Worm (Caenorhabditis elegans) whole organism, L3 larva: ENCODE measurements around the gene rpl-5.

Source experiments
- R02D3.7 ChIP-seq: fragments of 150-350 bp; optimal IDR thresholded peaks from 2 replicates; lab custom pipeline; 2014; ENCODE audit warnings: missing biosample characterization, missing genetic modification characterization
- ZK546.5 ChIP-seq: sonication (generic microtip); optimal IDR thresholded peaks from 2 replicates; lab custom pipeline; 2017; ENCODE audit warnings: missing biosample characterization, missing genetic modification characterization
- aly-2 ChIP-seq: fragments of 150-350 bp; optimal IDR thresholded peaks from 2 replicates; lab custom pipeline; 2014; ENCODE audit warnings: missing biosample characterization, missing genetic modification characterization
- ama-1 ChIP-seq: fragments of 150-350 bp; optimal IDR thresholded peaks from 2 replicates; lab custom pipeline; 2018
- ceh-28 ChIP-seq: fragments of 150-350 bp; optimal IDR thresholded peaks from 2 replicates; lab custom pipeline; 2014; ENCODE audit warnings: missing biosample characterization, missing genetic modification reagents, missing genetic modification characterization
- ceh-82 ChIP-seq: fragments of 150-350 bp; optimal IDR thresholded peaks from 2 replicates; lab custom pipeline; 2014; ENCODE audit warnings: missing biosample characterization, missing genetic modification characterization
- ceh-9 ChIP-seq: sonication (generic microtip); optimal IDR thresholded peaks from 2 replicates; lab custom pipeline; 2018; ENCODE audit warnings: missing biosample characterization, missing genetic modification characterization
- daf-12 ChIP-seq: fragments of 150-350 bp; optimal IDR thresholded peaks from 2 replicates; lab custom pipeline; 2014; ENCODE audit warnings: missing biosample characterization, missing genetic modification reagents, missing genetic modification characterization
- egl-27 ChIP-seq: sonication (generic microtip); optimal IDR thresholded peaks from 4 replicates; lab custom pipeline; 2017; ENCODE audit warnings: missing biosample characterization, missing genetic modification reagents, missing genetic modification characterization
- egl-5 ChIP-seq: fragments of 150-350 bp; optimal IDR thresholded peaks from 2 replicates; lab custom pipeline; 2017; ENCODE audit warnings: missing biosample characterization, missing genetic modification reagents, missing genetic modification characterization, inconsistent platforms
- elt-1 ChIP-seq: fragments of 150-350 bp; optimal IDR thresholded peaks from 2 replicates; lab custom pipeline; 2014; ENCODE audit warnings: missing biosample characterization, missing genetic modification characterization
- elt-2 ChIP-seq: sonication (generic microtip); optimal IDR thresholded peaks from 2 replicates; lab custom pipeline; 2016; ENCODE audit warnings: missing genetic modification reagents, mild to moderate bottlenecking, missing genetic modification characterization, missing compliant biosample characterization
- elt-3 ChIP-seq, 3 experiments: fragments of 150-350 bp in 1 of 3; sonication (generic microtip) in 2 of 3; optimal IDR thresholded peaks; 2 replicates in 2 of 3; 4 replicates in 1 of 3; lab custom pipeline; 2014 to 2017; ENCODE audit warnings: missing biosample characterization in 3 of 3, missing genetic modification characterization in 3 of 3
- fkh-2 ChIP-seq: fragments of 150-350 bp; optimal IDR thresholded peaks from 2 replicates; lab custom pipeline; 2014; ENCODE audit warnings: missing biosample characterization, missing genetic modification reagents, missing genetic modification characterization
- fos-1 ChIP-seq: fragments of 150-350 bp; optimal IDR thresholded peaks from 2 replicates; lab custom pipeline; 2014; ENCODE audit warnings: missing biosample characterization, missing genetic modification characterization
- hmg-11 ChIP-seq: sonication (generic microtip); optimal IDR thresholded peaks from 2 replicates; lab custom pipeline; 2016; ENCODE audit warnings: missing genetic modification characterization, missing compliant biosample characterization
- jun-1 ChIP-seq: fragments of 150-350 bp; optimal IDR thresholded peaks from 2 replicates; lab custom pipeline; 2014; ENCODE audit warnings: missing biosample characterization, missing genetic modification reagents, missing genetic modification characterization
- lin-15B ChIP-seq: fragments of 150-350 bp; optimal IDR thresholded peaks from 2 replicates; lab custom pipeline; 2014; ENCODE audit warnings: missing biosample characterization, missing genetic modification characterization
- lin-39 ChIP-seq: fragments of 150-350 bp; optimal IDR thresholded peaks from 2 replicates; lab custom pipeline; 2018; ENCODE audit warnings: missing biosample characterization, missing genetic modification reagents, missing genetic modification characterization
- lsy-12 ChIP-seq: sonication (generic microtip); optimal IDR thresholded peaks from 2 replicates; lab custom pipeline; 2016; ENCODE audit warnings: mild to moderate bottlenecking, missing genetic modification characterization, missing compliant biosample characterization
- mdl-1 ChIP-seq: fragments of 150-350 bp; optimal IDR thresholded peaks from 2 replicates; lab custom pipeline; 2014; ENCODE audit warnings: missing biosample characterization, missing genetic modification characterization
- mml-1 ChIP-seq: fragments of 150-350 bp; sonication (generic microtip); optimal IDR thresholded peaks from 3 replicates; lab custom pipeline; 2014; ENCODE audit warnings: missing biosample characterization, missing genetic modification characterization
- nfya-1 ChIP-seq: sonication (generic microtip); optimal IDR thresholded peaks from 2 replicates; lab custom pipeline; 2017; ENCODE audit warnings: missing genetic modification characterization, mild to moderate bottlenecking, missing compliant biosample characterization, antibody characterized with exemption, moderate library complexity; ENCODE audit not compliant: insufficient read depth
- nhr-11 ChIP-seq: fragments of 150-350 bp; optimal IDR thresholded peaks from 2 replicates; lab custom pipeline; 2014; ENCODE audit warnings: missing biosample characterization, missing genetic modification characterization
- nhr-12 ChIP-seq: fragments of 150-350 bp; optimal IDR thresholded peaks from 2 replicates; lab custom pipeline; 2014; ENCODE audit warnings: missing biosample characterization, missing genetic modification characterization
- nhr-23 ChIP-seq: fragments of 150-350 bp; optimal IDR thresholded peaks from 2 replicates; lab custom pipeline; 2014; ENCODE audit warnings: missing biosample characterization, missing genetic modification reagents, missing genetic modification characterization
- nhr-237 ChIP-seq: fragments of 150-350 bp; optimal IDR thresholded peaks from 2 replicates; lab custom pipeline; 2014; ENCODE audit warnings: missing biosample characterization, missing genetic modification characterization
- nhr-25 ChIP-seq: sonication (generic microtip); optimal IDR thresholded peaks from 2 replicates; lab custom pipeline; 2017; ENCODE audit warnings: missing biosample characterization, missing genetic modification characterization
- nhr-43 ChIP-seq: sonication (generic microtip); optimal IDR thresholded peaks from 2 replicates; lab custom pipeline; 2016; ENCODE audit warnings: mild to moderate bottlenecking, missing genetic modification characterization, missing compliant biosample characterization; ENCODE audit not compliant: poor library complexity, severe bottlenecking
- nhr-67 ChIP-seq: fragments of 150-350 bp; optimal IDR thresholded peaks from 2 replicates; lab custom pipeline; 2014; ENCODE audit warnings: missing biosample characterization, missing genetic modification characterization
- nhr-76 ChIP-seq: fragments of 150-350 bp; sonication (generic microtip); optimal IDR thresholded peaks from 5 replicates; lab custom pipeline; 2014; ENCODE audit warnings: missing biosample characterization, missing genetic modification characterization
- nhr-77 ChIP-seq: fragments of 150-350 bp; optimal IDR thresholded peaks from 2 replicates; lab custom pipeline; 2014; ENCODE audit warnings: missing biosample characterization, missing genetic modification characterization
- pha-4 ChIP-seq: fragments of 150-350 bp; optimal IDR thresholded peaks from 2 replicates; lab custom pipeline; 2014; ENCODE audit warnings: missing biosample characterization, missing genetic modification reagents, missing genetic modification characterization
- sea-2 ChIP-seq: fragments of 150-350 bp; sonication (generic microtip); optimal IDR thresholded peaks from 4 replicates; lab custom pipeline; 2014; ENCODE audit warnings: missing biosample characterization, missing genetic modification reagents, missing genetic modification characterization
- skn-1 ChIP-seq: fragments of 150-350 bp; optimal IDR thresholded peaks from 2 replicates; lab custom pipeline; 2014; ENCODE audit warnings: missing biosample characterization, missing genetic modification characterization
- snpc-4 ChIP-seq: fragments of 150-350 bp; optimal IDR thresholded peaks from 2 replicates; lab custom pipeline; 2014; ENCODE audit warnings: missing biosample characterization, missing genetic modification characterization
- unc-39 ChIP-seq: sonication (generic microtip); optimal IDR thresholded peaks from 4 replicates; lab custom pipeline; 2017; ENCODE audit warnings: missing biosample characterization, missing genetic modification characterization
- zag-1 ChIP-seq: fragments of 150-350 bp; optimal IDR thresholded peaks from 2 replicates; lab custom pipeline; 2014; ENCODE audit warnings: missing biosample characterization, missing genetic modification characterization
- ztf-11 ChIP-seq: fragments of 150-350 bp; optimal IDR thresholded peaks from 2 replicates; lab custom pipeline; 2014; ENCODE audit warnings: missing biosample characterization, missing genetic modification characterization
- ztf-4 ChIP-seq: fragments of 150-350 bp; optimal IDR thresholded peaks from 2 replicates; lab custom pipeline; 2014; ENCODE audit warnings: missing biosample characterization, missing genetic modification characterization

rpl-5 gene

ce11 chrII:8602337-8602944 lies 32.7 kb downstream of the rpl-5 start, which contains the start of the genes cpf-1 and rpl-26:
cpf-1 (minus strand) TSS chrII:8602440.
rpl-26 (plus strand) TSS chrII:8602785.
- TF ChIP-seq zag-1 (tag; lab: Kevin White, UChicago) (no peak), lin-39 (tag; lab: Kevin White, UChicago) (peak; percentile 74), nhr-43 (no peak), hmg-11 (tag; lab: Kevin White, UChicago) (no peak), R02D3.7 (no peak), nhr-77 (tag; lab: Kevin White, UChicago) (no peak), ceh-82 (tag; lab: Kevin White, UChicago) (no peak), skn-1 (tag; lab: Kevin White, UChicago) (no peak), nhr-23 (tag; lab: Kevin White, UChicago) (peak; percentile 69), fos-1 (no peak), lsy-12 (tag; lab: Kevin White, UChicago) (no peak), nhr-11 (tag; lab: Kevin White, UChicago) (no peak), unc-39 (no peak), daf-12 (tag; lab: Kevin White, UChicago) (no peak), elt-3 (tag; optimal IDR thresholded peaks at IDR 0.05; lab: Kevin White, UChicago) (no peak), ztf-4 (tag; lab: Kevin White, UChicago) (no peak), nhr-76 (tag; lab: Kevin White, UChicago) (no peak), ZK546.5 (no peak), nhr-25 (peak; percentile 28), snpc-4 (tag; lab: Kevin White, UChicago) (peak; percentile 90), egl-27 (tag; lab: Kevin White, UChicago) (no peak), sea-2 (no peak), ceh-9 (tag; lab: Kevin White, UChicago) (no peak), egl-5 (peak; percentile 62), mml-1 (tag; lab: Kevin White, UChicago) (no peak), elt-2 (tag; lab: Kevin White, UChicago) (peak; percentile 35), ztf-11 (tag; lab: Kevin White, UChicago) (no peak), nhr-67 (no peak), ceh-28 (tag; lab: Kevin White, UChicago) (no peak), jun-1 (tag; lab: Kevin White, UChicago) (peak; percentile 42), pha-4 (tag; lab: Kevin White, UChicago) (no peak), nhr-237 (no peak), nfya-1 (tag; lab: Kevin White, UChicago) (peak; percentile 81), lin-15B (tag; lab: Kevin White, UChicago) (peak; percentile 76), aly-2 (no peak), mdl-1 (tag; lab: Kevin White, UChicago) (no peak)

DNA sequence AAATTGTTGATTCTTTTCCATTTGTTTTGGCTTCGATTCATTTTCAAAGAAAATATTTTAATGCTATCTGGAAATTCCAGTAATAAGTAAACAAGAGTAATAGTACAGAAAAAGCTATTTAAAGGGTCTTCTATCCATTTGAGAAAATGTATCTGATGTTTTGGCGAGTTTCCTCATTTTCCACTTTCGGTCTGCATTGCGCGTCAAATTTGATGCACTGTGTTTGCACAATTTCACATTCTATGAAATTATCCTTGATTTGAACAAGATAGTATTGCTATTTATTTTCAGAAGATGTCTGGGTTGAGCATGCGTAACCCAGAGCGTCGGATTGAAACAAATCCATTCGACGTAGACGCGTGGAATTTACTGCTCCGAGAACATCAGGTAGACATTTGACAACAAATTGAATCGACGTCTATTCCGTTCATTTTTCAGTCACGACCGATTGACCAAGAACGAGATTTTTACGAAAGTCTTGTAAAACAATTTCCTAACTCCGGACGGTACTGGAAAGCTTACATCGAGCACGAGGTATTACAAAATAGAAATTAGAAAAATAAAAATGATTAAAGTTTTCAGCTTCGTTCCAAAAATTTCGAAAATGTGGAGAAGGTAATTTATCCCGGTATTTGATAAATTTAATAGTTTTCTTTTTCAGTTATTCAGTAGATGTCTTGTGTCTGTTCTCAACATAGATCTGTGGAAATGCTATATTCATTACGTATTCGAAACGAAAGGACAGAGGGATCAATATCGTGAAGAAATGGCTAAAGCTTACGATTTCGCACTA lies 34.0 kb downstream of the rpl-5 start, which contains the start of gene suf-1:
suf-1 (plus strand) TSS at position 280 of the 793 bp plus-strand sequence.
- TF ChIP-seq nhr-23 (tag; lab: Kevin White, UChicago), result no peak
- peak; percentile 30 for TF ChIP-seq ama-1 (lab: Kevin White, UChicago)
- TF ChIP-seq ceh-82 (tag; lab: Kevin White, UChicago), result peak; percentile 22
- peak; percentile 24 for TF ChIP-seq elt-2 (tag; lab: Kevin White, UChicago)
- TF ChIP-seq lsy-12 (tag; lab: Kevin White, UChicago), result peak; percentile 11
- peak; percentile 18 for TF ChIP-seq nhr-76 (tag; lab: Kevin White, UChicago)
- no peak for TF ChIP-seq nhr-12 (tag; lab: Kevin White, UChicago)

DNA sequence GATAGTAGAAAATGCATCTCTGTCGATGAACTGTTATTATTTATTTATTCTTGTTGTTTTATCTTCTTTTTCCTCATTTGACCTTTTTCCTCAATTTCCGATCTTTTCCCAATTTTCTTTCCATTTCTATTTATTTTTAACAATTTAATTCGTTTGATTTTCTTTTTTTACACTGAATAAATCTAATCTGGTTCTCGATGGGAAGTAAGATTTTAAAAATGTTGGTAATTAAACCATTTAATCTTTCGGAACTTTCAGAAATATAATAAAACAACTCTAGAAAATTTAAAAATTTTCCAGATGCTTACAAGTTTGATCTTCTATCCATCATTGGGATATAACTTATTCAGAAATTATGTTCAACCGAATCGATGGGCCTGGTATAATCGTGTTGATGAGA lies 36.8 kb downstream of the rpl-5 start, which contains the start of gene F28C6.8:
F28C6.8 (plus strand) TSS at position 301 of the 400 bp plus-strand sequence.
- TF ChIP-seq sea-2, result no peak
- no peak for TF ChIP-seq daf-12 (tag; lab: Kevin White, UChicago)
- no peak for TF ChIP-seq jun-1 (tag; lab: Kevin White, UChicago)
- no peak for TF ChIP-seq ceh-9 (tag; lab: Kevin White, UChicago)
- no peak for TF ChIP-seq nhr-43
- TF ChIP-seq fkh-2 (tag; lab: Kevin White, UChicago), result no peak
- no peak for TF ChIP-seq nhr-237
- no peak for TF ChIP-seq ztf-11 (tag; lab: Kevin White, UChicago)
- no peak for TF ChIP-seq ceh-82 (tag; lab: Kevin White, UChicago)
- no peak for TF ChIP-seq lin-15B (tag; lab: Kevin White, UChicago)
- TF ChIP-seq nhr-67, result no peak
- no peak for TF ChIP-seq elt-1 (tag; lab: Kevin White, UChicago)
- no peak for TF ChIP-seq egl-5
- TF ChIP-seq nhr-12 (tag; lab: Kevin White, UChicago), result no peak
- TF ChIP-seq zag-1 (tag; lab: Kevin White, UChicago), result no peak
- TF ChIP-seq ceh-28 (tag; lab: Kevin White, UChicago), result no peak
- TF ChIP-seq mdl-1 (tag; lab: Kevin White, UChicago), result no peak
- TF ChIP-seq, all 47 proteins: peak for 0
